Worm (Caenorhabditis elegans) whole organism, L1 larva: ENCODE measurements around the gene rol-6.

ENCODE experiments used
- dpl-1 ChIP-seq, 3 experiments: fragments of 150-350 bp in 2 of 3; sonication (generic microtip) in 1 of 3; optimal IDR thresholded peaks; 2 replicates each; lab custom pipeline; 2014 to 2017; ENCODE audit warnings: missing biosample characterization in 3 of 3, missing genetic modification characterization in 3 of 3, missing genetic modification reagents in 3 of 3
- fkh-8 ChIP-seq: sonication (generic microtip); optimal IDR thresholded peaks from 2 replicates; lab custom pipeline; 2016; ENCODE audit warnings: mild to moderate bottlenecking, missing genetic modification characterization, missing compliant biosample characterization
- fos-1 ChIP-seq: fragments of 150-350 bp; optimal IDR thresholded peaks from 2 replicates; lab custom pipeline; 2014; ENCODE audit warnings: missing biosample characterization, missing genetic modification characterization
- jun-1 ChIP-seq: fragments of 150-350 bp; optimal IDR thresholded peaks from 2 replicates; lab custom pipeline; 2014; ENCODE audit warnings: missing biosample characterization, missing genetic modification reagents, missing genetic modification characterization
- mdl-1 ChIP-seq, 2 experiments: fragments of 150-350 bp; optimal IDR thresholded peaks; 2 replicates each; lab custom pipeline; 2014 to 2017; ENCODE audit warnings: missing biosample characterization in 2 of 2, missing genetic modification characterization in 2 of 2, inconsistent platforms in 1 of 2
- nhr-77 ChIP-seq: fragments of 150-350 bp; optimal IDR thresholded peaks from 2 replicates; lab custom pipeline; 2014; ENCODE audit warnings: missing biosample characterization, missing genetic modification characterization
- snpc-4 ChIP-seq: fragments of 150-350 bp; optimal IDR thresholded peaks from 2 replicates; lab custom pipeline; 2014; ENCODE audit warnings: missing biosample characterization, missing genetic modification characterization
- unc-62 ChIP-seq: fragments of 150-350 bp; optimal IDR thresholded peaks from 2 replicates; lab custom pipeline; 2014; ENCODE audit warnings: missing biosample characterization, missing genetic modification reagents, missing genetic modification characterization
- zag-1 ChIP-seq: fragments of 150-350 bp; optimal IDR thresholded peaks from 2 replicates; lab custom pipeline; 2014; ENCODE audit warnings: missing biosample characterization, missing genetic modification characterization

- TF ChIP-seq nhr-77 (tag; lab: Kevin White, UChicago) (no peak), jun-1 (tag; lab: Kevin White, UChicago) (no peak), snpc-4 (tag; lab: Kevin White, UChicago) (no peak), unc-62 (GFP tag; lab: Kevin White, UChicago) (no peak), dpl-1 (GFP tag; optimal IDR thresholded peaks at IDR 0.05; lab: Kevin White, UChicago) (no peak), fkh-8 (tag; lab: Kevin White, UChicago) (no peak), fos-1 (tag; lab: Kevin White, UChicago) (no peak), zag-1 (tag; lab: Kevin White, UChicago) (no peak), mdl-1 (tag; optimal IDR thresholded peaks at IDR 0.05; lab: Kevin White, UChicago) (no peak)
These were observed 2.6 kb upstream of the rol-6 start for ce11 chrII:8730281-8730680.
